Worm (Caenorhabditis elegans): ENCODE measurements around the gene chil-2.

DNA sequence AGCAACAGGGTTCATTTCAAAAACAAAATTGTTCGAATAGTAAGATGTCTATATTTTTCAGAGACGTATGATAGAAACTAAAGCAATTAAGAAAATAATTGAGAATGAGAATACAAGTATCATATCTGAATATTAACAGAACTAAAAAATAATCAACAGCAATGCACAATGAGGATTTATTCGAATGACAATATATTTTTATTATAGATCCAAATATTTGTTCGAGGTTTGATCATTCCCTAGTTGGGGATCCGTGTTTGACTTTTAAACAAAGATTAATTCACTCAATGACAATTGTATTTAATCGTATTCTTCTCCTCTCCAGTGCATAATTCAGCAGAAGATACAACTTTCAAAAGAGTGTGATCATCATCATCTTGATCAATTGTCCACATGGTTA is 12.3 kb downstream of the chil-2 start, which contains the start of gene C08H9.18:
- TF ChIP-seq pha-4 (tag; optimal IDR thresholded peaks at IDR 0.05): no peak
- no peak for TF ChIP-seq ref-2 (tag; optimal IDR thresholded peaks at IDR 0.05)
- no peak for TF ChIP-seq pat-9 (tag; optimal IDR thresholded peaks at IDR 0.05)
- no peak for TF ChIP-seq ceh-30 (tag; optimal IDR thresholded peaks at IDR 0.05)
- no peak for TF ChIP-seq fkh-10 (GFP tag; optimal IDR thresholded peaks at IDR 0.05)
- no peak for TF ChIP-seq hlh-30 (tag; optimal IDR thresholded peaks at IDR 0.05; ENCODE audit: insufficient read depth)
- TF ChIP-seq ets-4 (tag; optimal IDR thresholded peaks at IDR 0.05): no peak

All from whole organism, late embryonic.